Worm (Caenorhabditis elegans): Measurements from ENCODE around the gene F21C10.10.

- TF ChIP-seq pes-1 (GFP tag; IDR thresholded peaks at IDR 0.05) = no peak
- no peak for TF ChIP-seq ama-1 (optimal IDR thresholded peaks at IDR 0.05)
- TF ChIP-seq tbx-37 (GFP tag; conservative IDR thresholded peaks at IDR 0.05) = no peak
Observed at ce11 chrV:9133950-9134349, 37.9 kb downstream of the F21C10.10 start, which contains the start of gene B0222.1.
